Worm (Caenorhabditis elegans) whole organism, L4 larva: ENCODE data around the gene asp-18.

Source experiments
- R02D3.7 ChIP-seq: fragments of 150-350 bp; sonication (generic microtip); optimal IDR thresholded peaks from 3 replicates; lab custom pipeline; 2014; ENCODE audit warnings: missing biosample characterization, missing genetic modification characterization
- T26A8.4 ChIP-seq: fragments of 200-800 bp; sonication (Bioruptor generic); IDR thresholded peaks from 2 replicates; pipeline ENCODE4 v1.3.6; 2022; ENCODE audit warnings: missing genetic modification characterization, missing compliant biosample characterization
- Y48G9A.11 ChIP-seq: fragments of 200-800 bp; sonication (Bioruptor generic); IDR thresholded peaks from 2 replicates; pipeline ENCODE4 v1.3.6; 2022; ENCODE audit warnings: missing genetic modification reagents, missing genetic modification characterization, missing compliant biosample characterization
- egl-27 ChIP-seq: sonication (generic microtip); optimal IDR thresholded peaks from 3 replicates; lab custom pipeline; 2017; ENCODE audit warnings: missing biosample characterization, missing genetic modification reagents, missing genetic modification characterization
- lin-38 ChIP-seq: fragments of 200-800 bp; sonication (Bioruptor generic); IDR thresholded peaks from 2 replicates; pipeline ENCODE4 v1.3.6; 2022; ENCODE audit warnings: missing genetic modification reagents, missing genetic modification characterization, missing compliant biosample characterization
- nhr-42 ChIP-seq: fragments of 200-800 bp; sonication (Bioruptor generic); IDR thresholded peaks from 2 replicates; pipeline ENCODE4 v1.3.6; 2022; ENCODE audit warnings: missing genetic modification characterization, missing compliant biosample characterization
- php-3 ChIP-seq: fragments of 200-800 bp; sonication (Bioruptor generic); IDR thresholded peaks from 2 replicates; pipeline ENCODE4 v1.3.6; 2022; ENCODE audit warnings: missing genetic modification reagents, missing genetic modification characterization, missing compliant biosample characterization
- vab-7 ChIP-seq: fragments of 200-800 bp; sonication (Bioruptor generic); IDR thresholded peaks from 2 replicates; pipeline ENCODE4 v1.3.6; 2022; ENCODE audit warnings: missing genetic modification reagents, missing genetic modification characterization, missing compliant biosample characterization
- zag-1 ChIP-seq: fragments of 150-350 bp; optimal IDR thresholded peaks from 2 replicates; lab custom pipeline; 2014; ENCODE audit warnings: missing biosample characterization, missing genetic modification characterization

DNA sequence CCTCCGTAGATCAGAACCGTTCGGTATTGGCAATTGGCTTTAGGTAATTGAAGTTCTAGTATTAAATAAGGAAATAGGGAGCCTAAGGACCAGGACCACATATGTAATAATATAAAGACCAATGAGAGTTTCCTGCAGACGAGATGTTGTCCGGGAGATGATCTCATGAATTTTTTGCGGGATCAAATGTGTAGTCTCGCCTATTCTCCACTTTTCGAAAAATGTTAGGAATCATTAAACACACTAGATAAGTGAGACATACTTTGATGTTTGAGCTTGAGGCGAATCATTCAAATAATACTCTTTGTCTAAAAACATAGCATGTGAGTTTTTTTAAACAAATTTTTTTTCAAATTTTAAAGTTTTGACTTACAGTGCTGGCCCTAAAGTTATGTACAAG lies 21.6 kb upstream of the asp-18 start, which contains the start of gene F11D11.6:
- TF ChIP-seq R02D3.7 (tag; lab: Kevin White, UChicago) = no peak
- TF ChIP-seq lin-38 (GFP tag; lab: Robert Waterston, UW) = no peak
- TF ChIP-seq vab-7 (GFP tag; lab: Robert Waterston, UW) = no peak
- TF ChIP-seq T26A8.4 = no peak
- TF ChIP-seq zag-1 = no peak
- TF ChIP-seq egl-27 (tag; lab: Kevin White, UChicago) = no peak
- TF ChIP-seq Y48G9A.11 (GFP tag; lab: Robert Waterston, UW) = no peak
- TF ChIP-seq php-3 = no peak
- TF ChIP-seq nhr-42 (GFP tag; lab: Robert Waterston, UW) = no peak
